Fruit fly (Drosophila melanogaster): ENCODE data around the gene CG42852.

DNA sequence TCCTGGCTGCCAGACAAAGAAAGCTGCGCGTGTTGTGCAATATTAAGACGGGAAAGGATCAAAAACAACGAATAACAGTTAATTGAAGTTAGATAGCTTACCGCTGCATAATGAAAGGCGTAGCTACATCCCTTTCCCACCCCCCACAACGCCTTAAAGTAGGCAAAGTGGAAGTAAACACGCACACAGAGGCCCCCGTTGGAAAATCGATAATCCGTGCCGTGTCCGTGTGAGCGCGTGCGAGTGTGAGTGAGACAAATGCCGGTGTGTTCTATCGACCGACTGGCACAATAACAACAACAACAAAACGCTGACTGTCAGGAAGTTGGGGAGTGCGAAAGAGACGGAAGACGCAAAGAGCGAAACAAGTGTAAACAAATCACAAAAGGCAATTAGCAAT lies 42.9 kb upstream of the CG42852 start:
- TF ChIP-seq OdsH (GFP tag; optimal IDR thresholded peaks at IDR 0.05), result no peak
- no peak for TF ChIP-seq dsf (GFP tag; optimal IDR thresholded peaks at IDR 0.05; ENCODE audit: borderline replicate concordance)
- no peak for TF ChIP-seq N (GFP tag; optimal IDR thresholded peaks at IDR 0.05)
- TF ChIP-seq Abd-B (GFP tag; optimal IDR thresholded peaks at IDR 0.05), result no peak
- TF ChIP-seq Jra (GFP tag; optimal IDR thresholded peaks at IDR 0.05), result no peak
- no peak for TF ChIP-seq fru (GFP tag; optimal IDR thresholded peaks at IDR 0.05)
- TF ChIP-seq HLH106 (tag; optimal IDR thresholded peaks at IDR 0.05), result no peak
- TF ChIP-seq br (GFP tag; optimal IDR thresholded peaks at IDR 0.05), result no peak
- TF ChIP-seq lola (GFP tag; optimal IDR thresholded peaks at IDR 0.05), result no peak
- TF ChIP-seq ey (GFP tag; optimal IDR thresholded peaks at IDR 0.05), result no peak
- no peak for TF ChIP-seq GATAd (GFP tag; optimal IDR thresholded peaks at IDR 0.05)
- TF ChIP-seq jim (GFP tag; optimal IDR thresholded peaks at IDR 0.05), result no peak
